Fruit fly (Drosophila melanogaster): ENCODE results near the gene Polr3D.

Gene Polr3D

dm6 chr3L:18064632-18065482 lies 44.5 kb downstream of the Polr3D start, which contains the start of gene Eip75B (continued):
- TF ChIP-seq CG1529 (GFP tag; optimal IDR thresholded peaks at IDR 0.05) (peak; percentile 9), zen2 (GFP tag; IDR thresholded peaks at IDR 0.05; ENCODE audit: partially characterized antibody) (0 out of 3 replicates have a peak, but pooled peaks have one; percentile 16), grau (tag; optimal IDR thresholded peaks at IDR 0.05) (peak; percentile 84), gsb-n (tag; optimal IDR thresholded peaks at IDR 0.05) (peak; percentile 12), org-1 (GFP tag; optimal IDR thresholded peaks at IDR 0.05) (no peak), az2 (GFP tag; optimal IDR thresholded peaks at IDR 0.05) (peak; percentile 3), lola (GFP tag; optimal IDR thresholded peaks at IDR 0.05) (peak in 1 of 3 experiments; percentile 59), Doc2 (GFP tag; IDR thresholded peaks at IDR 0.05) (no peak), CG9727 (GFP tag; optimal IDR thresholded peaks at IDR 0.05) (peak; percentile 27), CG11456 (GFP tag; IDR thresholded peaks at IDR 0.05) (no peak), Oli (tag; optimal IDR thresholded peaks at IDR 0.05) (peak; percentile 5), sens (GFP tag) (peak; percentile 76), Trl (optimal IDR thresholded peaks at IDR 0.05) (peak in 1 of 2 experiments; percentile 87), Trl (GFP tag; optimal IDR thresholded peaks at IDR 0.05) (no peak), CG11695 (GFP tag; IDR thresholded peaks at IDR 0.05) (no peak), fd96Cb (tag; optimal IDR thresholded peaks at IDR 0.05) (peak; percentile 4), tup (GFP tag; optimal IDR thresholded peaks at IDR 0.05) (no peak), Drgx (GFP tag; IDR thresholded peaks at IDR 0.05) (peak; percentile 43; the same call in 1 of the 2 replicates), CoRest (tag; optimal IDR thresholded peaks at IDR 0.05) (peak; percentile 18), Adf1 (GFP tag; IDR thresholded peaks at IDR 0.05) (peak; percentile 68), yki (optimal IDR thresholded peaks at IDR 0.05) (peak; percentile 65), bsh (GFP tag; optimal IDR thresholded peaks at IDR 0.05) (peak in 1 of 2 experiments; percentile 37), CG14965 (GFP tag; optimal IDR thresholded peaks at IDR 0.05; ENCODE audit: borderline replicate concordance) (no peak)

- TF ChIP-seq CG13624 (GFP tag; optimal IDR thresholded peaks at IDR 0.05) (no peak), az2 (GFP tag; optimal IDR thresholded peaks at IDR 0.05) (peak; percentile 28), CG7271 (tag; optimal IDR thresholded peaks at IDR 0.05) (no peak), bowl (GFP tag; IDR thresholded peaks at IDR 0.05) (no peak), CG9437 (GFP tag; optimal IDR thresholded peaks at IDR 0.05) (no peak), gt (GFP tag; IDR thresholded peaks at IDR 0.05) (no peak), sc (optimal IDR thresholded peaks at IDR 0.05) (no peak), sc (GFP tag; optimal IDR thresholded peaks at IDR 0.05) (no peak), btn (GFP tag; optimal IDR thresholded peaks at IDR 0.05) (no peak), HHEX (GFP tag; optimal IDR thresholded peaks at IDR 0.05) (no peak), Hr39 (optimal IDR thresholded peaks at IDR 0.05) (no peak), eve (GFP tag; optimal IDR thresholded peaks at IDR 0.05) (peak in 1 of 2 experiments; percentile 20), ash1 (GFP tag; optimal IDR thresholded peaks at IDR 0.05) (no peak), esg (GFP tag; conservative IDR thresholded peaks at IDR 0.05) (no peak), Lhr (GFP tag; optimal IDR thresholded peaks at IDR 0.05) (no peak), twi (tag; optimal IDR thresholded peaks at IDR 0.05) (no peak), CG32772 (GFP tag; IDR thresholded peaks at IDR 0.05) (no peak), fd96Cb (tag; optimal IDR thresholded peaks at IDR 0.05) (peak; percentile 21), gfzf (GFP tag; optimal IDR thresholded peaks at IDR 0.05) (no peak), stwl (tag; optimal IDR thresholded peaks at IDR 0.05) (peak; percentile 24), Dek (tag; optimal IDR thresholded peaks at IDR 0.05) (no peak), inv (GFP tag; IDR thresholded peaks at IDR 0.05; ENCODE audit: partially characterized antibody) (no peak), hbn (GFP tag; IDR thresholded peaks at IDR 0.05; ENCODE audit: partially characterized antibody) (no peak), Hr51 (GFP tag; optimal IDR thresholded peaks at IDR 0.05) (peak in 1 of 2 experiments; percentile 32), fd3F (GFP tag; optimal IDR thresholded peaks at IDR 0.05) (no peak), Ravus (GFP tag; IDR thresholded peaks at IDR 0.05) (no peak), hth (optimal IDR thresholded peaks at IDR 0.05) (no peak), seq (GFP tag; IDR thresholded peaks at IDR 0.05) (no peak)
These were observed 46.3 kb downstream of the Polr3D start for dm6 chr3L:18062959-18063510.
